Worm (Caenorhabditis elegans) whole organism, mixed stage, embryonic: ENCODE measurements around the gene C03H5.4.

Experiments
- ceh-43 ChIP-seq: fragments of 200-800 bp; sonication (Bioruptor generic); optimal IDR thresholded peaks from 2 replicates; lab custom pipeline; 2018; ENCODE audit warnings: mild to moderate bottlenecking, missing genetic modification characterization, moderate library complexity, missing compliant biosample characterization
- elt-3 ChIP-seq: fragments of 150-350 bp; optimal IDR thresholded peaks from 2 replicates; lab custom pipeline; 2014; ENCODE audit warnings: missing biosample characterization, missing genetic modification characterization
- mab-5 ChIP-seq: fragments of 150-350 bp; optimal IDR thresholded peaks from 2 replicates; lab custom pipeline; 2014; ENCODE audit warnings: missing biosample characterization, missing genetic modification characterization
- mls-2 ChIP-seq: sonication (generic microtip); optimal IDR thresholded peaks from 2 replicates; lab custom pipeline; 2016; ENCODE audit warnings: mild to moderate bottlenecking, missing genetic modification characterization, moderate library complexity, missing compliant biosample characterization
- nhr-2 ChIP-seq: fragments of 150-350 bp; optimal IDR thresholded peaks from 2 replicates; lab custom pipeline; 2014; ENCODE audit warnings: missing biosample characterization, missing genetic modification characterization
- nhr-76 ChIP-seq: sonication (generic microtip); optimal IDR thresholded peaks from 2 replicates; lab custom pipeline; 2017; ENCODE audit warnings: missing biosample characterization, missing genetic modification characterization
- pha-4 ChIP-seq: fragments of 150-350 bp; optimal IDR thresholded peaks from 2 replicates; lab custom pipeline; 2018; ENCODE audit warnings: missing biosample characterization, missing genetic modification reagents, missing genetic modification characterization
- sem-2 ChIP-seq: fragments of 200-800 bp; sonication (Bioruptor generic); optimal IDR thresholded peaks from 2 replicates; lab custom pipeline; 2018; ENCODE audit warnings: mild to moderate bottlenecking, missing genetic modification characterization, missing compliant biosample characterization
- unc-39 ChIP-seq: fragments of 150-350 bp; optimal IDR thresholded peaks from 2 replicates; lab custom pipeline; 2014; ENCODE audit warnings: missing biosample characterization, missing genetic modification characterization
- unc-62 ChIP-seq: fragments of 150-350 bp; optimal IDR thresholded peaks from 2 replicates; lab custom pipeline; 2014; ENCODE audit warnings: missing biosample characterization, missing genetic modification reagents, missing genetic modification characterization
- zip-8 ChIP-seq: fragments of 150-350 bp; optimal IDR thresholded peaks from 2 replicates; lab custom pipeline; 2014; ENCODE audit warnings: missing biosample characterization, missing genetic modification characterization
- ztf-11 ChIP-seq: fragments of 150-350 bp; optimal IDR thresholded peaks from 2 replicates; lab custom pipeline; 2014; ENCODE audit warnings: missing biosample characterization, missing genetic modification characterization

DNA sequence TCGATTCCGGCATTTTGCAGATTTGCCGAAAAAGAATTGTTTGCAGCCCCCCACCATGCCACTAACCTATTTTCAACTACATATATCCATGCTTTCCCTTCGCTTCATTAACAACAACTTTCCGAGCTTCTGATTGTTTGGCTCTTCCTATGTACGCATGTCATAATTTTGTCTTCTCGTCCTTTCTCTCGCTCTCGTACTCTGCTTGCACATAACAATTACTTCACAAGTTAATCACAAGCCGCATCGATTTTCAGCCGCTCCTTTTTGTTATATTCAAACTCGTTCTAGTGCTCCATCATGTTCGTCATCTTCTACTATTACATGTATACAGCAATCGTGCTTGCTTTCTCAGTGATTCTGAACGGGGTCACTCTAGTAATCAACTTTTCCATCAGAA is 3.3 kb downstream of the C03H5.4 start, which contains the start of gene C03H5.9:
- no peak for TF ChIP-seq ztf-11 (tag; lab: Kevin White, UChicago)
- TF ChIP-seq unc-62 = no peak
- no peak for TF ChIP-seq unc-39 (tag; lab: Kevin White, UChicago)
- TF ChIP-seq pha-4 = no peak
- no peak for TF ChIP-seq nhr-76 (tag; lab: Kevin White, UChicago)
- no peak for TF ChIP-seq zip-8 (tag; lab: Kevin White, UChicago)
- no peak for TF ChIP-seq ceh-43 (GFP tag; lab: Kevin White, UChicago)
- TF ChIP-seq sem-2 = no peak
- no peak for TF ChIP-seq mls-2 (tag; lab: Kevin White, UChicago)
- TF ChIP-seq nhr-2 (tag; lab: Kevin White, UChicago) = no peak
- no peak for TF ChIP-seq mab-5 (tag; lab: Kevin White, UChicago)
- TF ChIP-seq elt-3 (tag; lab: Kevin White, UChicago) = no peak
